Fruit fly (Drosophila melanogaster) S2 (cell line): Measurements from ENCODE around the gene Sf3b5.

Source experiments
- CG8478 ChIP-seq: fragments of >200 bp; optimal IDR thresholded peaks from 2 replicates; lab custom pipeline; 2018
- CTCF ChIP-seq, 2 experiments: fragments of >200 bp; optimal IDR thresholded peaks; 2 replicates each; lab custom pipeline; 2018

Gene Sf3b5

dm6 chr3R:9014859-9015466 is at the start of gene Sf3b5, which contains the start of the genes Kcmf1 and CG11986:
TSS of gene Sf3b5 (minus strand) at chr3R:9015341.
TSS of gene Kcmf1 (minus strand) at chr3R:9014909.
TSS of gene CG11986 (plus strand) at chr3R:9015446.
- TF ChIP-seq CTCF (optimal IDR thresholded peaks at IDR 0.05; lab: Kevin White, UChicago) (no peak), CG8478 (lab: Kevin White, UChicago) (no peak)

- TF ChIP-seq CG8478 (lab: Kevin White, UChicago): no peak
- TF ChIP-seq CTCF (optimal IDR thresholded peaks at IDR 0.05; lab: Kevin White, UChicago): peak in 1 of 2 experiments; percentile 12
Observed at dm6 chr3R:9064874-9065273, 49.7 kb upstream of the Sf3b5 start, which contains the start of the genes beag and Ada. TSS of gene beag (minus strand) at chr3R:9065078. TSS of gene Ada (plus strand) at chr3R:9065183.

dm6 chr3R:9062756-9063155 is 47.6 kb upstream of the Sf3b5 start:
- TF ChIP-seq CTCF (optimal IDR thresholded peaks at IDR 0.05; lab: Kevin White, UChicago): no peak
- no peak for TF ChIP-seq CG8478 (lab: Kevin White, UChicago)

- TF ChIP-seq CTCF (optimal IDR thresholded peaks at IDR 0.05; lab: Kevin White, UChicago) (no peak), CG8478 (lab: Kevin White, UChicago) (no peak)
Observed at dm6 chr3R:9057398-9058058, 42.4 kb upstream of the Sf3b5 start.

dm6 chr3R:9057032-9057397 is 41.9 kb upstream of the Sf3b5 start:
- no peak for TF ChIP-seq CTCF (optimal IDR thresholded peaks at IDR 0.05; lab: Kevin White, UChicago)
- TF ChIP-seq CG8478 (lab: Kevin White, UChicago): no peak

- no peak for TF ChIP-seq CG8478 (lab: Kevin White, UChicago)
- TF ChIP-seq CTCF (optimal IDR thresholded peaks at IDR 0.05; lab: Kevin White, UChicago): no peak
Observed at dm6 chr3R:9056409-9057031, 41.4 kb upstream of the Sf3b5 start.

dm6 chr3R:9055119-9056105 is 40.3 kb upstream of the Sf3b5 start:
- TF ChIP-seq CG8478 (lab: Kevin White, UChicago): no peak
- TF ChIP-seq CTCF (optimal IDR thresholded peaks at IDR 0.05; lab: Kevin White, UChicago): no peak

dm6 chr3R:9054442-9055118 is 39.4 kb upstream of the Sf3b5 start:
- no peak for TF ChIP-seq CTCF (optimal IDR thresholded peaks at IDR 0.05; lab: Kevin White, UChicago)
- TF ChIP-seq CG8478 (lab: Kevin White, UChicago): no peak

- TF ChIP-seq CG8478 (lab: Kevin White, UChicago) (no peak), CTCF (optimal IDR thresholded peaks at IDR 0.05; lab: Kevin White, UChicago) (no peak)
Observed at dm6 chr3R:9053850-9054441, 38.8 kb upstream of the Sf3b5 start.

- no peak for TF ChIP-seq CTCF (optimal IDR thresholded peaks at IDR 0.05; lab: Kevin White, UChicago)
- no peak for TF ChIP-seq CG8478 (lab: Kevin White, UChicago)
Observed at dm6 chr3R:9053021-9053420, 37.9 kb upstream of the Sf3b5 start.

- no peak for TF ChIP-seq CTCF (optimal IDR thresholded peaks at IDR 0.05; lab: Kevin White, UChicago)
- no peak for TF ChIP-seq CG8478 (lab: Kevin White, UChicago)
Observed at dm6 chr3R:9051937-9052680, 37.0 kb upstream of the Sf3b5 start, which contains the start of gene Kdm2. TSS of gene Kdm2 (plus strand) at chr3R:9052495.

dm6 chr3R:9050519-9051119 is 35.5 kb upstream of the Sf3b5 start, which contains the start of gene Nmdmc:
TSS of gene Nmdmc (minus strand) at chr3R:9050555.
- TF ChIP-seq CG8478 (lab: Kevin White, UChicago): no peak
- TF ChIP-seq CTCF (optimal IDR thresholded peaks at IDR 0.05; lab: Kevin White, UChicago): no peak
